Fruit fly (Drosophila melanogaster) Kc167 (cell line): ENCODE data around the gene bun.

Source experiments
- Sin3A ChIP-seq: fragments of >200 bp; optimal IDR thresholded peaks from 2 replicates; lab custom pipeline; 2018; ENCODE audit warnings: missing external identifiers
- h ChIP-seq: fragments of >200 bp; optimal IDR thresholded peaks from 3 replicates; lab custom pipeline; 2018; ENCODE audit warnings: missing external identifiers
- psq ChIP-seq: fragments of >200 bp; optimal IDR thresholded peaks from 2 replicates; lab custom pipeline; 2017; ENCODE audit warnings: missing external identifiers
- ttk ChIP-seq: sonication (Bioruptor generic); optimal IDR thresholded peaks from 2 replicates; lab custom pipeline; 2017; ENCODE audit warnings: missing external identifiers

DNA sequence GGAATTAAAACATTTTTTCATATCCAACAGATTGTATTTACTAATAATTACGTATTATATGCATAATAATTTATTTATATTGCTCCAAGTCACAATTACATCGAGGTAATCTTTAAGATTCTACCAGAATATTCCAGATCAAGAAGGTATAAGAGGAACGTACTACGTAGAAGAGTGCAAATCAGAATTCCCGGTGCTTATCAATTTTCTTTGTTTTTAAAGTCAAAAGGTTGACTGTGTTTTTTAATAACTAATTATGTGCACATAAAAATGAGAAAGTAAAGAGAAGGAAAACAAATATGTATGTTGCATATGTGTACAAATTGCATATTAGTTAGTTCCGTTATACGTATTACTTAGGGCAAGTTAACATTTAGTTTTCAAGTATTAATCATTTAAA lies 125.2 kb downstream of the bun start:
- TF ChIP-seq ttk (lab: Kevin White, UChicago) (no peak), psq (lab: Kevin White, UChicago) (no peak), h (lab: Kevin White, UChicago) (no peak), Sin3A (lab: Kevin White, UChicago) (no peak)
